Worm (Caenorhabditis elegans) whole organism, L3 larva: ENCODE results near the gene lap-1.

Experiments
- R02D3.7 ChIP-seq: fragments of 150-350 bp; optimal IDR thresholded peaks from 2 replicates; lab custom pipeline; 2014; ENCODE audit warnings: missing biosample characterization, missing genetic modification characterization
- ZK546.5 ChIP-seq: sonication (generic microtip); optimal IDR thresholded peaks from 2 replicates; lab custom pipeline; 2017; ENCODE audit warnings: missing biosample characterization, missing genetic modification characterization
- aly-2 ChIP-seq: fragments of 150-350 bp; optimal IDR thresholded peaks from 2 replicates; lab custom pipeline; 2014; ENCODE audit warnings: missing biosample characterization, missing genetic modification characterization
- ama-1 ChIP-seq: fragments of 150-350 bp; optimal IDR thresholded peaks from 2 replicates; lab custom pipeline; 2018
- ceh-16 ChIP-seq: sonication (generic microtip); optimal IDR thresholded peaks from 2 replicates; lab custom pipeline; 2017; ENCODE audit warnings: missing biosample characterization, missing genetic modification characterization
- ceh-28 ChIP-seq: fragments of 150-350 bp; optimal IDR thresholded peaks from 2 replicates; lab custom pipeline; 2014; ENCODE audit warnings: missing biosample characterization, missing genetic modification reagents, missing genetic modification characterization
- ceh-82 ChIP-seq: fragments of 150-350 bp; optimal IDR thresholded peaks from 2 replicates; lab custom pipeline; 2014; ENCODE audit warnings: missing biosample characterization, missing genetic modification characterization
- ceh-9 ChIP-seq: sonication (generic microtip); optimal IDR thresholded peaks from 2 replicates; lab custom pipeline; 2018; ENCODE audit warnings: missing biosample characterization, missing genetic modification characterization
- egl-27 ChIP-seq: sonication (generic microtip); optimal IDR thresholded peaks from 4 replicates; lab custom pipeline; 2017; ENCODE audit warnings: missing biosample characterization, missing genetic modification reagents, missing genetic modification characterization
- egl-5 ChIP-seq: fragments of 150-350 bp; optimal IDR thresholded peaks from 2 replicates; lab custom pipeline; 2017; ENCODE audit warnings: missing biosample characterization, missing genetic modification reagents, missing genetic modification characterization, inconsistent platforms
- elt-1 ChIP-seq: fragments of 150-350 bp; optimal IDR thresholded peaks from 2 replicates; lab custom pipeline; 2014; ENCODE audit warnings: missing biosample characterization, missing genetic modification characterization
- elt-2 ChIP-seq: sonication (generic microtip); optimal IDR thresholded peaks from 2 replicates; lab custom pipeline; 2016; ENCODE audit warnings: missing genetic modification reagents, mild to moderate bottlenecking, missing genetic modification characterization, missing compliant biosample characterization
- elt-3 ChIP-seq, 3 experiments: fragments of 150-350 bp in 1 of 3; sonication (generic microtip) in 2 of 3; optimal IDR thresholded peaks; 2 replicates in 2 of 3; 4 replicates in 1 of 3; lab custom pipeline; 2014 to 2017; ENCODE audit warnings: missing biosample characterization in 3 of 3, missing genetic modification characterization in 3 of 3
- eor-1 ChIP-seq, 2 experiments: fragments of 150-350 bp; optimal IDR thresholded peaks; 2 replicates each; lab custom pipeline; 2014 to 2018; ENCODE audit warnings: missing biosample characterization in 2 of 2, missing genetic modification characterization in 2 of 2
- fkh-2 ChIP-seq: fragments of 150-350 bp; optimal IDR thresholded peaks from 2 replicates; lab custom pipeline; 2014; ENCODE audit warnings: missing biosample characterization, missing genetic modification reagents, missing genetic modification characterization
- fos-1 ChIP-seq: fragments of 150-350 bp; optimal IDR thresholded peaks from 2 replicates; lab custom pipeline; 2014; ENCODE audit warnings: missing biosample characterization, missing genetic modification characterization
- hmg-11 ChIP-seq: sonication (generic microtip); optimal IDR thresholded peaks from 2 replicates; lab custom pipeline; 2016; ENCODE audit warnings: missing genetic modification characterization, missing compliant biosample characterization
- jun-1 ChIP-seq: fragments of 150-350 bp; optimal IDR thresholded peaks from 2 replicates; lab custom pipeline; 2014; ENCODE audit warnings: missing biosample characterization, missing genetic modification reagents, missing genetic modification characterization
- lin-39 ChIP-seq: fragments of 150-350 bp; optimal IDR thresholded peaks from 2 replicates; lab custom pipeline; 2018; ENCODE audit warnings: missing biosample characterization, missing genetic modification reagents, missing genetic modification characterization
- lsy-12 ChIP-seq: sonication (generic microtip); optimal IDR thresholded peaks from 2 replicates; lab custom pipeline; 2016; ENCODE audit warnings: mild to moderate bottlenecking, missing genetic modification characterization, missing compliant biosample characterization
- nfya-1 ChIP-seq: sonication (generic microtip); optimal IDR thresholded peaks from 2 replicates; lab custom pipeline; 2017; ENCODE audit warnings: missing genetic modification characterization, mild to moderate bottlenecking, missing compliant biosample characterization, antibody characterized with exemption, moderate library complexity; ENCODE audit not compliant: insufficient read depth
- nhr-11 ChIP-seq: fragments of 150-350 bp; optimal IDR thresholded peaks from 2 replicates; lab custom pipeline; 2014; ENCODE audit warnings: missing biosample characterization, missing genetic modification characterization
- nhr-23 ChIP-seq: fragments of 150-350 bp; optimal IDR thresholded peaks from 2 replicates; lab custom pipeline; 2014; ENCODE audit warnings: missing biosample characterization, missing genetic modification reagents, missing genetic modification characterization
- nhr-237 ChIP-seq: fragments of 150-350 bp; optimal IDR thresholded peaks from 2 replicates; lab custom pipeline; 2014; ENCODE audit warnings: missing biosample characterization, missing genetic modification characterization
- nhr-67 ChIP-seq: fragments of 150-350 bp; optimal IDR thresholded peaks from 2 replicates; lab custom pipeline; 2014; ENCODE audit warnings: missing biosample characterization, missing genetic modification characterization
- nhr-76 ChIP-seq: fragments of 150-350 bp; sonication (generic microtip); optimal IDR thresholded peaks from 5 replicates; lab custom pipeline; 2014; ENCODE audit warnings: missing biosample characterization, missing genetic modification characterization
- nhr-77 ChIP-seq: fragments of 150-350 bp; optimal IDR thresholded peaks from 2 replicates; lab custom pipeline; 2014; ENCODE audit warnings: missing biosample characterization, missing genetic modification characterization
- pha-4 ChIP-seq: fragments of 150-350 bp; optimal IDR thresholded peaks from 2 replicates; lab custom pipeline; 2014; ENCODE audit warnings: missing biosample characterization, missing genetic modification reagents, missing genetic modification characterization
- pqm-1 ChIP-seq: fragments of 150-350 bp; optimal IDR thresholded peaks from 2 replicates; lab custom pipeline; 2017; ENCODE audit warnings: missing biosample characterization, missing genetic modification characterization, inconsistent platforms
- sea-2 ChIP-seq: fragments of 150-350 bp; sonication (generic microtip); optimal IDR thresholded peaks from 4 replicates; lab custom pipeline; 2014; ENCODE audit warnings: missing biosample characterization, missing genetic modification reagents, missing genetic modification characterization
- skn-1 ChIP-seq: fragments of 150-350 bp; optimal IDR thresholded peaks from 2 replicates; lab custom pipeline; 2014; ENCODE audit warnings: missing biosample characterization, missing genetic modification characterization
- snpc-4 ChIP-seq: fragments of 150-350 bp; optimal IDR thresholded peaks from 2 replicates; lab custom pipeline; 2014; ENCODE audit warnings: missing biosample characterization, missing genetic modification characterization
- unc-39 ChIP-seq: sonication (generic microtip); optimal IDR thresholded peaks from 4 replicates; lab custom pipeline; 2017; ENCODE audit warnings: missing biosample characterization, missing genetic modification characterization
- unc-62 ChIP-seq: fragments of 150-350 bp; sonication (generic microtip); optimal IDR thresholded peaks from 4 replicates; lab custom pipeline; 2014; ENCODE audit warnings: missing biosample characterization, missing genetic modification reagents, missing genetic modification characterization
- ztf-11 ChIP-seq: fragments of 150-350 bp; optimal IDR thresholded peaks from 2 replicates; lab custom pipeline; 2014; ENCODE audit warnings: missing biosample characterization, missing genetic modification characterization

lap-1 gene

DNA sequence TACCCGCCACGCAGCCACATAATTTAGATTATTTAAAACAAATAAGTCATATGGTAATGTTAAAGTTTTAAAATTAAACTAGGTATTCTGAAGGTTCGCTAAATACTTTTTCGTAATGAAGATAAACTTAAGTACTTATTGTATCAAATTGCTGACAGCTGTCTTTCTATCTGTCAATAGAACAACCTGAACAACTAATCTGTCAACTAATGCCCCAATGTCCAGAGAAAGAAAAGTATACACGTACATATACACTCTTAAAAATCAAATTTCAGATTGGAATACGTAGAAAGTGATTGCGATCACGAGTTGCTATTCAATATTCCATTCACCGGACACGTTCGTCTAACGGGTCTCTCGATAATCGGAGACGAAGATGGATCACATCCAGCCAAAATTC is 9.0 kb upstream of the lap-1 start:
- TF ChIP-seq hmg-11 (tag; lab: Kevin White, UChicago) = no peak

DNA sequence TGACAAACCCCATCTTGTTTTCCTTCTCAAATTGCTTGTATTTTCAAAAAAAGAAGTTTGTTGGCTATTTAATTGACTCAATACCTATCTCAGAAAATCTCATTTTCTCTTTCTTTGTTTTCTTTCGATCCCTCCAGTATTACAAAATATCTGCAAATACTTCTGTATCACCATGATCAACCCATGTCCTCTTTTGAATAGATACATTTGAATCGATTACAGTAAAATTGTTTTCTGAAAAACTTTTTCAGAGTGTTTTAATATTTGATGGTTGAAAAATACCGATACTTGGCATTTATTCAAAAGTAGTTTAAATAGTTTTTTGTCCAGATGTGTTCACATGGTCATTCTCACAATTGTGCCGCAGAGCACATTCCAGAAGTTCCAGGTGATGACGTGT is 7.4 kb upstream of the lap-1 start, which contains the start of gene ZK353.9:
TSS of gene ZK353.9 (plus strand) at position 331 of the 400 bp plus-strand sequence.
- TF ChIP-seq aly-2 (tag; lab: Kevin White, UChicago) (no peak), ceh-16 (tag; lab: Kevin White, UChicago) (no peak), pha-4 (tag; lab: Kevin White, UChicago) (no peak), lin-39 (no peak), ceh-9 (tag; lab: Kevin White, UChicago) (no peak), nhr-76 (tag; lab: Kevin White, UChicago) (no peak), elt-3 (tag; optimal IDR thresholded peaks at IDR 0.05; lab: Kevin White, UChicago) (no peak), R02D3.7 (no peak), nhr-237 (tag; lab: Kevin White, UChicago) (no peak), ceh-82 (tag; lab: Kevin White, UChicago) (no peak), ceh-28 (tag; lab: Kevin White, UChicago) (no peak), fos-1 (tag; lab: Kevin White, UChicago) (no peak)

DNA sequence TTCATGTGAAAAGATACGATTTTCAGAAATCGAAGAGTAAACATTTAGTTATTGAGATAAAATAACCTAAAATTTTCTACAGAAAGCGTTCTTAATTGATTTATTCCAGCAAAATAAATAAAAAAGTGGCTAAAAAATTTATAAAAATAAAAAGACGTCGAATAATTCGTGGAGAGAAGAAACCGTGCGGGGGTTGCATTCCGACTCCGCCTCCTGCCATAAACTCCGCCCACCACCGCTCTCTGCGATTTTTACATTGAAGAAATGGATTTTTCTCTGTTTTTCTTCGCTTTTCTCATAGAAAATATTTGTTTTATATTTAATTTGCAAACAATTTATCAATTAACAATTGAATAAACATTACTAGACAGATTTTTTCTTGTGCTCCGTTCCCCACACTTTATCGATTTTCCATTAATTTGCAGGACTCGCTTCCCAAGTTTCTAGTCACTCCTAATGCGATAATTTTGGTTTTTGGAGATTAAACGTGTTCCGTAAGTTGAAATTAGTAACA is 3.8 kb upstream of the lap-1 start, which contains the start of the genes ubxn-4 and cyy-1:
TSS of gene ubxn-4 (minus strand) at position 114 of the 514 bp plus-strand sequence.
TSS of gene cyy-1 (plus strand) at position 426 of the 514 bp plus-strand sequence.
- TF ChIP-seq nhr-11 (tag; lab: Kevin White, UChicago) = no peak
- peak; percentile 29 for TF ChIP-seq hmg-11 (tag; lab: Kevin White, UChicago)
- no peak for TF ChIP-seq nhr-23 (tag; lab: Kevin White, UChicago)
- TF ChIP-seq sea-2 (GFP tag; lab: Kevin White, UChicago) = no peak
- no peak for TF ChIP-seq nhr-76 (tag; lab: Kevin White, UChicago)
- TF ChIP-seq eor-1 (tag; optimal IDR thresholded peaks at IDR 0.05; lab: Kevin White, UChicago) = no peak
- no peak for TF ChIP-seq ama-1 (lab: Kevin White, UChicago)
- peak; percentile 66 for TF ChIP-seq nfya-1 (tag; lab: Kevin White, UChicago)
- no peak for TF ChIP-seq lsy-12
- no peak for TF ChIP-seq ceh-82 (tag; lab: Kevin White, UChicago)
- TF ChIP-seq nhr-67 = no peak
- no peak for TF ChIP-seq nhr-77 (tag; lab: Kevin White, UChicago)

DNA sequence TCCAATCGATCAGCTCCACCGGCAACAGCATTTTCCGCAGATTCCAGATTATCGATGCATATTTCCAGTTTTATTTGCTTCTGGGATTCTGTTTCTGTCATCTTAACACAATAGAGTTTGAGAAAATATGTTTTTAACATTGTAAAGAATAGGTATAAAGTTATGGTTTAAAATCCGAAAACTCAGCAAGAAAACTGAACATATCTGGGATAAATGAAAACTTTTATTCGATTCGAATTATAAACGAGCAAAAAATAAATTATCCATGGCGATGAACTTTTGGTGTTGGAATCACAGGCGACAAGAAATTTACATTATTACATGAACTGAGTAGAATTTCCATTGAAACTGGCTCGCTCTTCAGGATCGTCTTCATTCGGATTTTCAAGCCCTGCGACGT is 1.8 kb upstream of the lap-1 start, which contains the start of gene cutc-1:
TSS of gene cutc-1 (minus strand) at position 101 of the 400 bp plus-strand sequence.
- TF ChIP-seq lin-39 (no peak), elt-1 (tag; lab: Kevin White, UChicago) (no peak), jun-1 (tag; lab: Kevin White, UChicago) (no peak), nhr-77 (tag; lab: Kevin White, UChicago) (no peak), ZK546.5 (tag; lab: Kevin White, UChicago) (no peak), unc-39 (tag; lab: Kevin White, UChicago) (no peak), nfya-1 (tag; lab: Kevin White, UChicago) (no peak), egl-5 (tag; lab: Kevin White, UChicago) (no peak)

DNA sequence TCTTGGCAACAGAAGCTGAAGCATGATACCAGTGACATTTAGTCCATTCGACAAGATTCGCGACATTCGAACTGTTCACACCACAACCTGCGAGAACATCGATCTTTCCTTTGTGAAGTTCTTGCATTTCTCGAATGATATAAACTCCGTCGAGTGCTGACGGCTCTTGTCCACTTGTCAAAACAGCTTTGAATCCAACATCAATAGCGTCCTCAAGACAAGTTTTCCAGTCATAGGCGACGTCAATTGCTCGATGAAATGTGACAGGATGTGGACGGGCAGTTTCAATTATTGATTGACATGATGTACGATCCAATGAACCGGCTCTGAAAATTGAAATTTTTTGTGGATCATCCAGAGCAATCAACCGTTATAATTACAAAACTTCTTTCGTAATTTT is 905 bp upstream of the lap-1 start:
- TF ChIP-seq nhr-67 = no peak
- no peak for TF ChIP-seq elt-2 (tag; lab: Kevin White, UChicago)
- TF ChIP-seq snpc-4 (tag; lab: Kevin White, UChicago) = no peak
- no peak for TF ChIP-seq nfya-1 (tag; lab: Kevin White, UChicago)
- TF ChIP-seq fos-1 (tag; lab: Kevin White, UChicago) = no peak
- no peak for TF ChIP-seq ztf-11
- TF ChIP-seq fkh-2 (tag; lab: Kevin White, UChicago) = no peak
- TF ChIP-seq egl-27 = no peak
- no peak for TF ChIP-seq pha-4 (tag; lab: Kevin White, UChicago)

DNA sequence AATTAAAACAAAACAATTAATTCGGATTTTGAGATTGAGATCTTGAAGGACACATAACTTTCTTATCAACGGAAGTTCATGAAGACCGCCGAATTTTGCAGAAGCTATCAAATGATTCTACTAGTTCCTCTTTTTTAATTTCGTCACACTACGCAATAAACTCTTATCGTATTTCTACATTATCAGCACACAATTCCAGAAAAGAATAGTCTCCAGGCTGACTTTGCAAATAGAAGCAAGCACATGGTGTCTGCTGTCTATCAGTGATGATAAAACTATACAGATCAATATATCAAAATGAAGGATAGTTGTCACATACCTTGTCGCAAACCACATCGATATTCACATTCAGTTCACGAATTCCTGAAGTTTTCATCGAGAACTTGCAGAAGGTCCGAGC is 1.2 kb downstream of the lap-1 start:
- TF ChIP-seq pha-4 (tag; lab: Kevin White, UChicago) = peak; percentile 53
- TF ChIP-seq pqm-1 (tag; lab: Kevin White, UChicago) = peak; percentile 94
- TF ChIP-seq nfya-1 (tag; lab: Kevin White, UChicago) = peak; percentile 5
- peak; percentile 95 for TF ChIP-seq elt-2 (tag; lab: Kevin White, UChicago)
- peak; percentile 60 for TF ChIP-seq jun-1 (tag; lab: Kevin White, UChicago)
- no peak for TF ChIP-seq R02D3.7
- TF ChIP-seq unc-62 = no peak
- TF ChIP-seq skn-1 = peak; percentile 13
- no peak for TF ChIP-seq ZK546.5 (tag; lab: Kevin White, UChicago)
